Worm (Caenorhabditis elegans): Measurements from ENCODE around the gene gex-3.

The gex-3 gene

ce11 chrIV:12416629-12417404 lies 12.6 kb downstream of the gex-3 start (continued):
- peak; percentile 40 for TF ChIP-seq F49E8.2 (tag; optimal IDR thresholded peaks at IDR 0.05; ENCODE audit: insufficient read depth)
- TF ChIP-seq lin-35 (GFP tag; optimal IDR thresholded peaks at IDR 0.05) = no peak
- TF ChIP-seq lin-26 (GFP tag; IDR thresholded peaks at IDR 0.05) = peak; percentile 77
- TF ChIP-seq F52B5.7 (tag; optimal IDR thresholded peaks at IDR 0.05) = no peak
- no peak for TF ChIP-seq dpl-1 (GFP tag; optimal IDR thresholded peaks at IDR 0.05)
- peak; percentile 71 for TF ChIP-seq him-1 (tag; optimal IDR thresholded peaks at IDR 0.05)
- no peak for TF ChIP-seq hlh-12 (tag; optimal IDR thresholded peaks at IDR 0.05)
- TF ChIP-seq F55B11.4 (tag; optimal IDR thresholded peaks at IDR 0.05; ENCODE audit: borderline replicate concordance, insufficient read depth) = no peak
- TF ChIP-seq Y67H2A.10 (GFP tag; conservative IDR thresholded peaks at IDR 0.05) = no peak
- no peak for TF ChIP-seq ztf-28 (GFP tag; IDR thresholded peaks at IDR 0.05)
- TF ChIP-seq mes-4 (tag; optimal IDR thresholded peaks at IDR 0.05) = no peak
- TF ChIP-seq hmg-20 (GFP tag; IDR thresholded peaks at IDR 0.05) = no peak
- TF ChIP-seq dpff-1 (tag; optimal IDR thresholded peaks at IDR 0.05) = no peak
- TF ChIP-seq C17E4.6 (GFP tag; IDR thresholded peaks at IDR 0.05) = no peak
- TF ChIP-seq B0035.1 (tag; optimal IDR thresholded peaks at IDR 0.05) = no peak
- TF ChIP-seq attf-5 (GFP tag; optimal IDR thresholded peaks at IDR 0.05) = peak; percentile 19
- TF ChIP-seq ztf-6 (GFP tag; IDR thresholded peaks at IDR 0.05) = no peak
- TF ChIP-seq rcor-1 (GFP tag; IDR thresholded peaks at IDR 0.05) = no peak
- no peak for TF ChIP-seq nfya-2 (GFP tag; IDR thresholded peaks at IDR 0.05)
- peak; percentile 71 for TF ChIP-seq rpc-1 (optimal IDR thresholded peaks at IDR 0.05)
- TF ChIP-seq rpc-1 (tag; optimal IDR thresholded peaks at IDR 0.05) = peak; percentile 80
- TF ChIP-seq gei-17 (GFP tag; optimal IDR thresholded peaks at IDR 0.05) = no peak
- TF ChIP-seq tbx-9 (tag; optimal IDR thresholded peaks at IDR 0.05; ENCODE audit: borderline replicate concordance) = no peak
- TF ChIP-seq pha-4 (tag; optimal IDR thresholded peaks at IDR 0.05) = no peak
- no peak for TF ChIP-seq madf-8 (GFP tag; conservative IDR thresholded peaks at IDR 0.05)
- TF ChIP-seq K11D2.4 (GFP tag; IDR thresholded peaks at IDR 0.05) = no peak
- TF ChIP-seq hsf-1 (GFP tag; IDR thresholded peaks at IDR 0.05) = peak; percentile 59; the same call in 1 of the 2 replicates
- peak; percentile 12 for TF ChIP-seq ztf-26 (tag; optimal IDR thresholded peaks at IDR 0.05)
- TF ChIP-seq egrh-3 (GFP tag; IDR thresholded peaks at IDR 0.05) = no peak
- TF ChIP-seq madf-10 (tag; optimal IDR thresholded peaks at IDR 0.05) = no peak
- no peak for TF ChIP-seq pbrm-1 (GFP tag; IDR thresholded peaks at IDR 0.05)
- TF ChIP-seq snpc-1.3 (tag; optimal IDR thresholded peaks at IDR 0.05; ENCODE audit: insufficient read depth) = no peak
- TF ChIP-seq tbp1 (GFP tag; optimal IDR thresholded peaks at IDR 0.05) = peak; percentile 92
- TF ChIP-seq aptf-3 (GFP tag; IDR thresholded peaks at IDR 0.05) = no peak

DNA sequence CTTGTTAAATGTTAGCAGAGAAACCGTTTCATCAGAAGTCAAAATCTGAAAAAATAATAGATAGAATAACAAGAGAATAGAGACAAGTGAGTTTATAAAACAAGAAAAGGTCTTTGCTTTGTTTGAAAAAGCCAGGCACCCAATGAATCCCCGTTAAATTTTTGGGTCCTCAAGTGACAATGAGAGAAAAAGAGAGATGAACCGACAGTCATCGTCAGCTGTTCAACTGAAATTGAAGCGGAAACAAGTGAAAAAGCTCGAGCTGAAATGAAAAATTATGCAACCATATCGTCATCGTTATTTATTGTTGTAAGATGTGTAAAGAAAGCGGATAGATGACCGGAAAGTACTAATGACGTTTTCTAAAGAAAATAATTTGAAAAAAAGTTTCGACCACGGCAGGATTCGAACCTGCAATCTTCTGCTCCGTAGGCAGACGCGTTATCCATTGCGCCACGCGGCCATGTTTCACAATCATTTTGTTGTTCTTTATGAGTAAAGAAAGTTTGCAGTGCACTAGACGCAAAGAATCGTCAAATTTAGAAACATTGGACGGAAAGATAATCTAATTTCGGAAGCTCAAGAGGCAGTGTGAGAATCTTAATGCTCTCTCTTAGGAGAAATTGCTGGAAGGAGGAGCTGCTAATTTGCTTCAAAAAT lies 13.4 kb downstream of the gex-3 start, which contains the start of gene F08G5.3:
TSS of gene F08G5.3 (minus strand) at position 51 of the 660 bp plus-strand sequence.
- TF ChIP-seq B0035.1 (tag; optimal IDR thresholded peaks at IDR 0.05) = no peak
- 0 out of 2 replicates have a peak, but pooled peaks have one; percentile 33 for TF ChIP-seq C17E4.6 (GFP tag; IDR thresholded peaks at IDR 0.05)
- 0 out of 2 replicates have a peak, but pooled peaks have one; percentile 59 for TF ChIP-seq F37B4.10 (GFP tag; IDR thresholded peaks at IDR 0.05)
- TF ChIP-seq gei-17 (GFP tag; optimal IDR thresholded peaks at IDR 0.05) = no peak
- peak in 1 of 2 experiments; percentile 29 for TF ChIP-seq let-607 (tag; optimal IDR thresholded peaks at IDR 0.05)
- TF ChIP-seq lir-1 (GFP tag; conservative IDR thresholded peaks at IDR 0.05) = no peak
- TF ChIP-seq Y67H2A.10 (GFP tag; conservative IDR thresholded peaks at IDR 0.05) = no peak
- peak; percentile 74 for TF ChIP-seq dox-1 (GFP tag; IDR thresholded peaks at IDR 0.05)
- 0 out of 2 replicates have a peak, but pooled peaks have one; percentile 68 for TF ChIP-seq bed-1 (GFP tag; IDR thresholded peaks at IDR 0.05)
- TF ChIP-seq Y56A3A.18 (GFP tag; IDR thresholded peaks at IDR 0.05) = 0 out of 2 replicates have a peak, but pooled peaks have one; percentile 62
- TF ChIP-seq nhr-90 (tag; optimal IDR thresholded peaks at IDR 0.05) = peak; percentile 77
- TF ChIP-seq ekl-4 (GFP tag; IDR thresholded peaks at IDR 0.05) = 0 out of 2 replicates have a peak, but pooled peaks have one; percentile 46
- peak; percentile 91 for TF ChIP-seq lin-26 (GFP tag; IDR thresholded peaks at IDR 0.05)
- TF ChIP-seq die-1 (tag; optimal IDR thresholded peaks at IDR 0.05) = peak; percentile 89
- TF ChIP-seq D2030.7 (GFP tag; IDR thresholded peaks at IDR 0.05) = peak; percentile 91
- TF ChIP-seq mcd-1 (GFP tag; IDR thresholded peaks at IDR 0.05) = peak; percentile 56
- TF ChIP-seq rec-8 (tag; optimal IDR thresholded peaks at IDR 0.05) = peak; percentile 49 to 90
- peak; percentile 26 for TF ChIP-seq ztf-26 (tag; optimal IDR thresholded peaks at IDR 0.05)

All from whole organism, young adult.